Fruit fly (Drosophila melanogaster): ENCODE data around the gene otu.

The otu gene

dm6 chrX:8520517-8520916 is 31.2 kb upstream of the otu start (continued):
- TF ChIP-seq CG12659 (GFP tag; optimal IDR thresholded peaks at IDR 0.05) (no peak), Hmx (GFP tag; optimal IDR thresholded peaks at IDR 0.05) (no peak), CG11093 (GFP tag; IDR thresholded peaks at IDR 0.05) (no peak), YL-1 (GFP tag; optimal IDR thresholded peaks at IDR 0.05) (no peak), CG15696 (tag; optimal IDR thresholded peaks at IDR 0.05) (no peak), CG6175 (GFP tag; IDR thresholded peaks at IDR 0.05) (no peak), fru (optimal IDR thresholded peaks at IDR 0.05) (no peak), Mes4 (GFP tag; optimal IDR thresholded peaks at IDR 0.05) (no peak), CG7271 (tag; optimal IDR thresholded peaks at IDR 0.05) (no peak), cg (GFP tag; optimal IDR thresholded peaks at IDR 0.05) (peak; percentile 34), bab2 (GFP tag; optimal IDR thresholded peaks at IDR 0.05) (no peak), bigmax (GFP tag; optimal IDR thresholded peaks at IDR 0.05) (no peak), CG16779 (GFP tag; IDR thresholded peaks at IDR 0.05) (no peak), CG13287 (GFP tag; IDR thresholded peaks at IDR 0.05; ENCODE audit: partially characterized antibody) (no peak), H15 (GFP tag; IDR thresholded peaks at IDR 0.05) (no peak), MESR4 (GFP tag; optimal IDR thresholded peaks at IDR 0.05) (no peak), CG14965 (GFP tag; optimal IDR thresholded peaks at IDR 0.05; ENCODE audit: borderline replicate concordance) (no peak), Ets97D (GFP tag; optimal IDR thresholded peaks at IDR 0.05) (no peak), h (optimal IDR thresholded peaks at IDR 0.05) (no peak), Ravus (GFP tag; IDR thresholded peaks at IDR 0.05) (no peak), nau (GFP tag; optimal IDR thresholded peaks at IDR 0.05) (peak; percentile 4), ranshi (GFP tag; IDR thresholded peaks at IDR 0.05) (no peak), pita (GFP tag; optimal IDR thresholded peaks at IDR 0.05) (no peak), en (GFP tag; optimal IDR thresholded peaks at IDR 0.05) (no peak), CG13624 (GFP tag; optimal IDR thresholded peaks at IDR 0.05) (no peak), E2f1 (GFP tag; IDR thresholded peaks at IDR 0.05) (no peak), sna (GFP tag; IDR thresholded peaks at IDR 0.05; ENCODE audit: partially characterized antibody) (no peak), CG10979 (tag; optimal IDR thresholded peaks at IDR 0.05) (no peak), CG8089 (GFP tag; optimal IDR thresholded peaks at IDR 0.05) (no peak), Nf-YB (GFP tag; optimal IDR thresholded peaks at IDR 0.05) (no peak), rib (GFP tag; IDR thresholded peaks at IDR 0.05) (no peak), sens (GFP tag) (peak; percentile 61), dmrt11E (tag; optimal IDR thresholded peaks at IDR 0.05) (no peak)

- TF ChIP-seq Blimp-1 (GFP tag; optimal IDR thresholded peaks at IDR 0.05) = no peak
- TF ChIP-seq rib (GFP tag; IDR thresholded peaks at IDR 0.05) = peak; percentile 55; the same call in 1 of the 2 replicates
- TF ChIP-seq yki (optimal IDR thresholded peaks at IDR 0.05) = peak; percentile 11
- peak; percentile 65 for TF ChIP-seq nom (GFP tag; optimal IDR thresholded peaks at IDR 0.05)
- TF ChIP-seq abd-A (tag; optimal IDR thresholded peaks at IDR 0.05) = peak; percentile 51
- TF ChIP-seq CG4360 (GFP tag; IDR thresholded peaks at IDR 0.05) = peak; percentile 65
- TF ChIP-seq sqz (GFP tag; optimal IDR thresholded peaks at IDR 0.05) = peak; percentile 54
- peak; percentile 13 for TF ChIP-seq ftz-f1 (GFP tag; optimal IDR thresholded peaks at IDR 0.05)
- no peak for TF ChIP-seq CG9797 (GFP tag; optimal IDR thresholded peaks at IDR 0.05)
- no peak for TF ChIP-seq CG4730 (GFP tag; IDR thresholded peaks at IDR 0.05)
- TF ChIP-seq CG13894 (tag; optimal IDR thresholded peaks at IDR 0.05) = peak; percentile 54
- TF ChIP-seq kni (GFP tag; optimal IDR thresholded peaks at IDR 0.05) = peak; percentile 77
- TF ChIP-seq CG17186 (GFP tag; optimal IDR thresholded peaks at IDR 0.05) = no peak
- peak; percentile 71 to 87 for TF ChIP-seq Trl (optimal IDR thresholded peaks at IDR 0.05)
- TF ChIP-seq Trl (GFP tag; optimal IDR thresholded peaks at IDR 0.05) = no peak
- TF ChIP-seq sr (GFP tag; IDR thresholded peaks at IDR 0.05) = no peak
- TF ChIP-seq CG12769 (tag; optimal IDR thresholded peaks at IDR 0.05) = peak; percentile 14
- TF ChIP-seq chm (GFP tag; IDR thresholded peaks at IDR 0.05) = 0 out of 2 replicates have a peak, but pooled peaks have one; percentile 23
- TF ChIP-seq Meics (GFP tag; optimal IDR thresholded peaks at IDR 0.05) = no peak
- TF ChIP-seq Drgx (GFP tag; IDR thresholded peaks at IDR 0.05) = 0 out of 2 replicates have a peak, but pooled peaks have one; percentile 18
- no peak for TF ChIP-seq CG7556 (GFP tag; optimal IDR thresholded peaks at IDR 0.05)
Measured at dm6 chrX:8518025-8518661, 28.8 kb upstream of the otu start.
